Worm (Caenorhabditis elegans) whole organism, late embryonic: ENCODE measurements around the gene ZK370.6.
A peak's percentile ranks its signal among the peaks of the same experiment; 100 is the strongest.

Source experiments
- C08G9.2 ChIP-seq: sonication (generic microtip); optimal IDR thresholded peaks from 2 replicates; lab custom pipeline; 2016; ENCODE audit warnings: mild to moderate bottlenecking, missing genetic modification characterization, moderate library complexity, missing compliant biosample characterization
- C38D4.7 ChIP-seq: fragments of 200-800 bp; sonication (Bioruptor generic); optimal IDR thresholded peaks from 2 replicates; lab custom pipeline; 2018; ENCODE audit warnings: mild to moderate bottlenecking, missing genetic modification characterization, moderate library complexity, missing compliant biosample characterization
- F13H6.1 ChIP-seq: sonication (generic microtip); optimal IDR thresholded peaks from 2 replicates; lab custom pipeline; 2016; ENCODE audit warnings: missing genetic modification characterization, missing compliant biosample characterization
- K02D7.2 ChIP-seq: sonication (generic microtip); optimal IDR thresholded peaks from 2 replicates; lab custom pipeline; 2017; ENCODE audit warnings: mild to moderate bottlenecking, missing genetic modification characterization, missing compliant biosample characterization
- T23F11.4 ChIP-seq: fragments of 200-800 bp; sonication (Bioruptor generic); optimal IDR thresholded peaks from 2 replicates; lab custom pipeline; 2018; ENCODE audit warnings: mild to moderate bottlenecking, missing genetic modification characterization, missing compliant biosample characterization
- ceh-18 ChIP-seq: sonication (generic microtip); optimal IDR thresholded peaks from 2 replicates; lab custom pipeline; 2016; ENCODE audit warnings: missing genetic modification characterization, missing compliant biosample characterization
- ceh-19 ChIP-seq: fragments of 200-800 bp; sonication (Bioruptor generic); optimal IDR thresholded peaks from 2 replicates; lab custom pipeline; 2018; ENCODE audit warnings: mild to moderate bottlenecking, missing genetic modification characterization, missing compliant biosample characterization
- ceh-22 ChIP-seq: sonication (generic microtip); optimal IDR thresholded peaks from 2 replicates; lab custom pipeline; 2017; ENCODE audit warnings: missing biosample characterization, missing genetic modification characterization
- ceh-31 ChIP-seq: sonication (generic microtip); optimal IDR thresholded peaks from 2 replicates; lab custom pipeline; 2016; ENCODE audit warnings: missing genetic modification characterization, missing compliant biosample characterization
- che-1 ChIP-seq: sonication (generic microtip); optimal IDR thresholded peaks from 2 replicates; lab custom pipeline; 2016; ENCODE audit warnings: mild to moderate bottlenecking, missing genetic modification characterization, missing compliant biosample characterization
- dve-1 ChIP-seq: sonication (generic microtip); optimal IDR thresholded peaks from 2 replicates; lab custom pipeline; 2017; ENCODE audit warnings: antibody characterized with exemption, mild to moderate bottlenecking, missing genetic modification characterization, missing compliant biosample characterization
- elt-2 ChIP-seq: sonication (generic microtip); optimal IDR thresholded peaks from 2 replicates; lab custom pipeline; 2016; ENCODE audit warnings: missing genetic modification reagents, missing genetic modification characterization, missing compliant biosample characterization
- elt-4 ChIP-seq: sonication (generic microtip); optimal IDR thresholded peaks from 2 replicates; lab custom pipeline; 2016; ENCODE audit warnings: missing genetic modification characterization, missing compliant biosample characterization
- fkh-10 ChIP-seq: fragments of 150-350 bp; optimal IDR thresholded peaks from 2 replicates; lab custom pipeline; 2014; ENCODE audit warnings: missing biosample characterization, missing genetic modification reagents, missing genetic modification characterization
- fkh-6 ChIP-seq: sonication (generic microtip); optimal IDR thresholded peaks from 2 replicates; lab custom pipeline; 2016; ENCODE audit warnings: missing genetic modification characterization, missing compliant biosample characterization
- gmeb-2 ChIP-seq: sonication (generic microtip); optimal IDR thresholded peaks from 2 replicates; lab custom pipeline; 2016; ENCODE audit warnings: missing genetic modification characterization, inconsistent platforms, missing compliant biosample characterization
- hlh-13 ChIP-seq: fragments of 200-800 bp; sonication (Bioruptor generic); optimal IDR thresholded peaks from 2 replicates; lab custom pipeline; 2018; ENCODE audit warnings: mild to moderate bottlenecking, missing genetic modification characterization, missing compliant biosample characterization
- hlh-30 ChIP-seq: sonication (generic microtip); optimal IDR thresholded peaks from 2 replicates; lab custom pipeline; 2017; ENCODE audit warnings: antibody characterized with exemption, missing genetic modification characterization, missing compliant biosample characterization; ENCODE audit not compliant: insufficient read depth
- hlh-8 ChIP-seq: sonication (generic microtip); optimal IDR thresholded peaks from 2 replicates; lab custom pipeline; 2016; ENCODE audit warnings: missing genotype, missing genetic modification characterization, missing compliant biosample characterization
- mec-3 ChIP-seq: sonication (generic microtip); optimal IDR thresholded peaks from 2 replicates; lab custom pipeline; 2016; ENCODE audit warnings: borderline replicate concordance, missing genetic modification characterization, missing compliant biosample characterization
- nhr-232 ChIP-seq: sonication (generic microtip); optimal IDR thresholded peaks from 2 replicates; lab custom pipeline; 2016; ENCODE audit warnings: missing genetic modification characterization, missing compliant biosample characterization
- odd-2 ChIP-seq: sonication (generic microtip); optimal IDR thresholded peaks from 2 replicates; lab custom pipeline; 2017; ENCODE audit warnings: antibody characterized with exemption, mild to moderate bottlenecking, missing genetic modification characterization, missing compliant biosample characterization
- pha-2 ChIP-seq: sonication (generic microtip); optimal IDR thresholded peaks from 2 replicates; lab custom pipeline; 2017; ENCODE audit warnings: mild to moderate bottlenecking, missing genetic modification characterization, missing compliant biosample characterization
- pqm-1 ChIP-seq: sonication (generic microtip); optimal IDR thresholded peaks from 2 replicates; lab custom pipeline; 2016; ENCODE audit warnings: missing genetic modification characterization, missing compliant biosample characterization
- ref-2 ChIP-seq: sonication (generic microtip); optimal IDR thresholded peaks from 2 replicates; lab custom pipeline; 2016; ENCODE audit warnings: missing genetic modification characterization, missing compliant biosample characterization
- sox-4 ChIP-seq: sonication (generic microtip); optimal IDR thresholded peaks from 2 replicates; lab custom pipeline; 2017; ENCODE audit warnings: mild to moderate bottlenecking, missing genetic modification characterization, inconsistent platforms, missing compliant biosample characterization
- tbx-2 ChIP-seq: sonication (generic microtip); optimal IDR thresholded peaks from 2 replicates; lab custom pipeline; 2016; ENCODE audit warnings: missing genetic modification characterization, missing compliant biosample characterization
- ttx-3 ChIP-seq: sonication (generic microtip); optimal IDR thresholded peaks from 2 replicates; lab custom pipeline; 2016; ENCODE audit warnings: missing genetic modification reagents, missing genetic modification characterization, missing compliant biosample characterization
- unc-3 ChIP-seq, 2 experiments: fragments of 200-800 bp in 1 of 2; sonication (Bioruptor generic) in 1 of 2; sonication (generic microtip) in 1 of 2; conservative IDR thresholded peaks in 1 of 2; optimal IDR thresholded peaks in 1 of 2; 2 replicates each; pipeline versions ENCODE4 v1.3.6 to Lab custom; 2016 to 2022; ENCODE audit warnings: missing compliant biosample characterization in 2 of 2, missing genetic modification characterization in 2 of 2, missing genetic modification reagents in 1 of 2
- unc-42 ChIP-seq: sonication (generic microtip); optimal IDR thresholded peaks from 2 replicates; lab custom pipeline; 2016; ENCODE audit warnings: missing genotype, missing genetic modification characterization, missing compliant biosample characterization
- ztf-16 ChIP-seq: sonication (generic microtip); optimal IDR thresholded peaks from 2 replicates; lab custom pipeline; 2017; ENCODE audit warnings: missing genetic modification characterization, missing compliant biosample characterization

The ZK370.6 gene

ce11 chrIII:8762016-8762415 is 18.4 kb upstream of the ZK370.6 start:
- TF ChIP-seq ceh-22 (tag; lab: Kevin White, UChicago) (no peak), hlh-30 (no peak), che-1 (tag; lab: Kevin White, UChicago) (no peak), hlh-13 (GFP tag; lab: Kevin White, UChicago) (no peak), ceh-31 (tag; lab: Kevin White, UChicago) (no peak), K02D7.2 (no peak), unc-3 (GFP tag; conservative IDR thresholded peaks at IDR 0.05; lab: Robert Waterston, UW) (no peak), unc-3 (tag; optimal IDR thresholded peaks at IDR 0.05; lab: Kevin White, UChicago) (no peak), ttx-3 (tag; lab: Kevin White, UChicago) (no peak), ref-2 (tag; lab: Kevin White, UChicago) (no peak), unc-42 (tag; lab: Kevin White, UChicago) (no peak), ztf-16 (tag; lab: Kevin White, UChicago) (no peak), nhr-232 (tag; lab: Kevin White, UChicago) (no peak), ceh-18 (tag; lab: Kevin White, UChicago) (no peak), ceh-19 (GFP tag; lab: Kevin White, UChicago) (no peak), fkh-10 (GFP tag; lab: Kevin White, UChicago) (no peak), T23F11.4 (GFP tag; lab: Kevin White, UChicago) (no peak), pha-2 (tag; lab: Kevin White, UChicago) (no peak), C08G9.2 (tag; lab: Kevin White, UChicago) (no peak), odd-2 (tag; lab: Kevin White, UChicago) (no peak)

ce11 chrIII:8761040-8761654 is 17.5 kb upstream of the ZK370.6 start, which contains the start of gene aak-1:
Gene aak-1, minus strand, starts transcription at chrIII:8761090.
- peak; percentile 14 for TF ChIP-seq hlh-8 (tag; lab: Kevin White, UChicago)
- no peak for TF ChIP-seq ceh-18 (tag; lab: Kevin White, UChicago)
- TF ChIP-seq, all 69 proteins: peak for 1

- TF ChIP-seq elt-2 (tag; lab: Kevin White, UChicago) (peak; percentile 21), mec-3 (no peak)
These were observed 11.0 kb upstream of the ZK370.6 start, which contains the start of gene tomm-70 for ce11 chrIII:8754682-8755081. Gene tomm-70, minus strand, starts transcription at chrIII:8754750.

- TF ChIP-seq sox-4 (tag; lab: Kevin White, UChicago) (no peak), gmeb-2 (tag; lab: Kevin White, UChicago) (no peak), hlh-8 (tag; lab: Kevin White, UChicago) (no peak), fkh-6 (tag; lab: Kevin White, UChicago) (no peak), C38D4.7 (no peak), elt-2 (tag; lab: Kevin White, UChicago) (no peak)
These were observed 7.0 kb upstream of the ZK370.6 start, which contains the start of gene ugtp-1 for ce11 chrIII:8750606-8751005. Gene ugtp-1, minus strand, starts transcription at chrIII:8750706.

ce11 chrIII:8749487-8749886 is 5.8 kb upstream of the ZK370.6 start, which contains the start of gene sma-2:
Gene sma-2, plus strand, starts transcription at chrIII:8749680.
- TF ChIP-seq elt-4 (no peak), tbx-2 (tag; lab: Kevin White, UChicago) (peak; percentile 4), ref-2 (tag; lab: Kevin White, UChicago) (no peak), pqm-1 (peak; percentile 33), dve-1 (peak; percentile 17), ceh-18 (tag; lab: Kevin White, UChicago) (peak; percentile 6), F13H6.1 (tag; lab: Kevin White, UChicago) (peak; percentile 26)
